Fruit fly (Drosophila melanogaster) whole organism, embryonic: ENCODE measurements around the gene Cow.

Source experiments
- Ada2b ChIP-seq: fragments of 200-800 bp; sonication (Bioruptor generic); IDR thresholded peaks from 2 replicates; pipeline ENCODE4 v1.3.6; 2022; ENCODE audit warnings: missing biosample characterization, missing genetic modification characterization
- CG10209 ChIP-seq: fragments of 200-800 bp; sonication (Bioruptor generic); optimal IDR thresholded peaks from 3 replicates; lab custom pipeline; 2017; ENCODE audit warnings: missing biosample characterization, mild to moderate bottlenecking, missing genetic modification characterization, missing genetic modification reagents
- CG10274 ChIP-seq: fragments of 200-800 bp; sonication (Bioruptor generic); optimal IDR thresholded peaks from 3 replicates; lab custom pipeline; 2017; ENCODE audit warnings: missing biosample characterization, mild to moderate bottlenecking, missing genetic modification characterization
- CG10321 ChIP-seq: fragments of 200-800 bp; sonication (Bioruptor generic); IDR thresholded peaks from 2 replicates; pipeline ENCODE4 v1.3.6; 2022; ENCODE audit warnings: missing biosample characterization, missing genetic modification characterization
- CG10543 ChIP-seq: fragments of 200-800 bp; sonication (Bioruptor generic); optimal IDR thresholded peaks from 3 replicates; lab custom pipeline; 2017; ENCODE audit warnings: missing biosample characterization, mild to moderate bottlenecking, missing genetic modification characterization, moderate library complexity
- CG11085 ChIP-seq: fragments of 200-800 bp; sonication (Bioruptor generic); IDR thresholded peaks from 2 replicates; pipeline ENCODE4 v1.3.6; 2022; ENCODE audit warnings: missing biosample characterization, missing genetic modification characterization
- CG15073 ChIP-seq: fragments of 200-800 bp; sonication (Bioruptor generic); optimal IDR thresholded peaks from 2 replicates; lab custom pipeline; 2016; ENCODE audit warnings: missing biosample characterization, missing genetic modification characterization
- CG15514 ChIP-seq: fragments of 200-800 bp; sonication (Bioruptor generic); optimal IDR thresholded peaks from 3 replicates; lab custom pipeline; 2017; ENCODE audit warnings: missing biosample characterization, missing genetic modification characterization, mild to moderate bottlenecking, moderate library complexity, missing genetic modification reagents
- CG16863 ChIP-seq: fragments of 200-800 bp; sonication (Bioruptor generic); optimal IDR thresholded peaks from 3 replicates; lab custom pipeline; 2016; ENCODE audit warnings: missing biosample characterization, missing genetic modification characterization
- CG17328 ChIP-seq: fragments of 200-800 bp; sonication (Bioruptor generic); IDR thresholded peaks from 2 replicates; pipeline ENCODE4 v1.3.6; 2022; ENCODE audit warnings: missing biosample characterization, missing genetic modification characterization
- CG17359 ChIP-seq: fragments of 200-800 bp; sonication (Bioruptor generic); optimal IDR thresholded peaks from 3 replicates; lab custom pipeline; 2018; ENCODE audit warnings: missing biosample characterization, mild to moderate bottlenecking, missing genetic modification characterization, moderate library complexity
- CG18262 ChIP-seq: fragments of 200-800 bp; optimal IDR thresholded peaks from 3 replicates; lab custom pipeline; 2019; ENCODE audit warnings: missing biosample characterization, mild to moderate bottlenecking, missing genetic modification characterization, moderate library complexity
- CG18619 ChIP-seq: fragments of 200-800 bp; sonication (Bioruptor generic); optimal IDR thresholded peaks from 3 replicates; lab custom pipeline; 2017; ENCODE audit warnings: missing biosample characterization, mild to moderate bottlenecking, missing genetic modification characterization
- CG2202 ChIP-seq: fragments of 200-800 bp; sonication (Bioruptor generic); optimal IDR thresholded peaks from 2 replicates; lab custom pipeline; 2018; ENCODE audit warnings: missing biosample characterization, mild to moderate bottlenecking, missing genetic modification characterization
- CG30431 ChIP-seq: fragments of 200-800 bp; sonication (Bioruptor generic); optimal IDR thresholded peaks from 2 replicates; lab custom pipeline; 2017; ENCODE audit warnings: missing biosample characterization, missing genetic modification characterization
- CG3838 ChIP-seq: fragments of 200-800 bp; sonication (Bioruptor generic); optimal IDR thresholded peaks from 3 replicates; lab custom pipeline; 2016; ENCODE audit warnings: missing biosample characterization, missing genetic modification characterization
- CG4617 ChIP-seq: fragments of 200-800 bp; sonication (Bioruptor generic); optimal IDR thresholded peaks from 3 replicates; lab custom pipeline; 2016; ENCODE audit warnings: missing biosample characterization, missing genetic modification characterization, borderline replicate concordance
- CG7372 ChIP-seq: fragments of 200-800 bp; sonication (Bioruptor generic); IDR thresholded peaks from 2 replicates; pipeline ENCODE4 v1.3.6; 2022; ENCODE audit warnings: missing biosample characterization, missing genetic modification characterization
- CG9215 ChIP-seq: fragments of 200-800 bp; sonication (Bioruptor generic); IDR thresholded peaks from 2 replicates; pipeline ENCODE4 v1.3.6; 2022; ENCODE audit warnings: missing biosample characterization, missing genetic modification characterization
- D19A ChIP-seq: fragments of 200-800 bp; optimal IDR thresholded peaks from 3 replicates; lab custom pipeline; 2019; ENCODE audit warnings: missing biosample characterization, mild to moderate bottlenecking, missing genetic modification characterization, moderate library complexity
- Drgx ChIP-seq: fragments of 200-800 bp; sonication (Bioruptor generic); IDR thresholded peaks from 2 replicates; pipeline ENCODE4 v1.3.6; 2022; ENCODE audit warnings: missing biosample characterization, missing genetic modification characterization
- Ets65A ChIP-seq: fragments of 200-800 bp; sonication (Bioruptor generic); peaks from one replicate; lab custom pipeline; 2016; ENCODE audit warnings: missing biosample characterization, missing genetic modification characterization
- Fer1 ChIP-seq: fragments of 200-800 bp; sonication (Bioruptor generic); optimal IDR thresholded peaks from 2 replicates; lab custom pipeline; 2017; ENCODE audit warnings: missing biosample characterization, mild to moderate bottlenecking, missing genetic modification characterization
- HHEX ChIP-seq: fragments of 200-800 bp; sonication (Bioruptor generic); optimal IDR thresholded peaks from 3 replicates; lab custom pipeline; 2017; ENCODE audit warnings: missing biosample characterization, mild to moderate bottlenecking, missing genetic modification characterization, missing genetic modification reagents
- Hand ChIP-seq: fragments of 200-800 bp; sonication (Bioruptor generic); optimal IDR thresholded peaks from 2 replicates; lab custom pipeline; 2017; ENCODE audit warnings: mild to moderate bottlenecking, missing biosample characterization, missing genetic modification reagents, missing genetic modification characterization
- Lim3 ChIP-seq: fragments of 200-800 bp; sonication (Bioruptor generic); IDR thresholded peaks from 2 replicates; pipeline ENCODE4 v1.3.6; 2022; ENCODE audit warnings: missing biosample characterization, missing genetic modification characterization
- Lpt ChIP-seq: fragments of >200 bp; optimal IDR thresholded peaks from 2 replicates; lab custom pipeline; 2018; ENCODE audit warnings: missing biosample characterization, missing genetic modification characterization
- Nf-YA ChIP-seq: fragments of 200-800 bp; sonication (Bioruptor generic); IDR thresholded peaks from 2 replicates; pipeline ENCODE4 v1.3.6; 2022; ENCODE audit warnings: missing biosample characterization, missing genetic modification characterization
- Nf-YB ChIP-seq: fragments of 200-800 bp; sonication (Bioruptor generic); optimal IDR thresholded peaks from 3 replicates; lab custom pipeline; 2019; ENCODE audit warnings: missing biosample characterization, mild to moderate bottlenecking, missing genetic modification characterization, moderate library complexity
- Opbp ChIP-seq: fragments of 200-800 bp; sonication (Bioruptor generic); IDR thresholded peaks from 3 replicates; pipeline ENCODE4 v1.3.6; 2022; ENCODE audit warnings: missing biosample characterization, missing genetic modification characterization; ENCODE audit not compliant: partially characterized antibody
- PHDP ChIP-seq: fragments of 200-800 bp; sonication (Bioruptor generic); optimal IDR thresholded peaks from 3 replicates; lab custom pipeline; 2018; ENCODE audit warnings: missing biosample characterization, mild to moderate bottlenecking, missing genetic modification characterization, moderate library complexity
- Tbp ChIP-seq: fragments of >200 bp; optimal IDR thresholded peaks from 2 replicates; lab custom pipeline; 2018; ENCODE audit warnings: missing biosample characterization, missing genetic modification characterization
- Vsx1 ChIP-seq: fragments of 200-800 bp; sonication (Bioruptor generic); optimal IDR thresholded peaks from 2 replicates; lab custom pipeline; 2017; ENCODE audit warnings: missing biosample characterization, mild to moderate bottlenecking, missing genetic modification characterization, missing genetic modification reagents
- Xbp1 ChIP-seq: fragments of 200-800 bp; sonication (Bioruptor generic); optimal IDR thresholded peaks from 3 replicates; lab custom pipeline; 2016; ENCODE audit warnings: missing biosample characterization, mild to moderate bottlenecking, missing genetic modification characterization
- bcd ChIP-seq: fragments of 200-800 bp; sonication (Bioruptor generic); optimal IDR thresholded peaks from 2 replicates; lab custom pipeline; 2017; ENCODE audit warnings: missing biosample characterization, mild to moderate bottlenecking, missing genetic modification characterization
- bowl ChIP-seq: fragments of 200-800 bp; sonication (Bioruptor generic); IDR thresholded peaks from 2 replicates; pipeline ENCODE4 v1.3.6; 2022; ENCODE audit warnings: missing biosample characterization, missing genetic modification characterization
- caup ChIP-seq: fragments of 200-800 bp; sonication (Bioruptor generic); optimal IDR thresholded peaks from 3 replicates; lab custom pipeline; 2017; ENCODE audit warnings: missing biosample characterization, mild to moderate bottlenecking, missing genetic modification characterization, moderate library complexity; ENCODE audit not compliant: severe bottlenecking
- crc ChIP-seq: fragments of 200-800 bp; sonication (Bioruptor generic); optimal IDR thresholded peaks from 2 replicates; lab custom pipeline; 2016; ENCODE audit warnings: missing biosample characterization, missing genetic modification characterization
- gfzf ChIP-seq: fragments of 200-800 bp; sonication (Bioruptor generic); optimal IDR thresholded peaks from 2 replicates; lab custom pipeline; 2016; ENCODE audit warnings: missing biosample characterization, mild to moderate bottlenecking, missing genetic modification characterization, moderate library complexity
- grau ChIP-seq: fragments of 200-800 bp; optimal IDR thresholded peaks from 3 replicates; lab custom pipeline; 2019; ENCODE audit warnings: missing biosample characterization, mild to moderate bottlenecking, missing genetic modification characterization, moderate library complexity
- grn ChIP-seq: fragments of 200-800 bp; sonication (Bioruptor generic); optimal IDR thresholded peaks from 3 replicates; lab custom pipeline; 2017; ENCODE audit warnings: missing biosample characterization, missing genetic modification characterization
- ham ChIP-seq: fragments of 200-800 bp; sonication (Bioruptor generic); IDR thresholded peaks from 2 replicates; pipeline ENCODE4 v1.3.6; 2022; ENCODE audit warnings: missing biosample characterization, missing genetic modification characterization
- her ChIP-seq: fragments of 200-800 bp; sonication (Bioruptor generic); optimal IDR thresholded peaks from 2 replicates; lab custom pipeline; 2016; ENCODE audit warnings: missing biosample characterization, missing genetic modification characterization
- maf-S ChIP-seq: fragments of 200-800 bp; sonication (Bioruptor generic); optimal IDR thresholded peaks from 2 replicates; lab custom pipeline; 2016; ENCODE audit warnings: missing biosample characterization, missing genetic modification characterization
- pb ChIP-seq: fragments of 200-800 bp; sonication (Bioruptor generic); optimal IDR thresholded peaks from 3 replicates; lab custom pipeline; 2016; ENCODE audit warnings: missing biosample characterization, missing genetic modification characterization
- pfk ChIP-seq: fragments of 200-800 bp; sonication (Bioruptor generic); optimal IDR thresholded peaks from 2 replicates; lab custom pipeline; 2018; ENCODE audit warnings: missing biosample characterization, mild to moderate bottlenecking, missing genetic modification characterization, moderate library complexity
- psq ChIP-seq: fragments of 200-800 bp; sonication (Bioruptor generic); optimal IDR thresholded peaks from 2 replicates; lab custom pipeline; 2017; ENCODE audit warnings: missing biosample characterization, missing genetic modification characterization
- ro ChIP-seq: fragments of 200-800 bp; sonication (Bioruptor generic); IDR thresholded peaks from 2 replicates; pipeline ENCODE4 v1.3.6; 2022; ENCODE audit warnings: missing biosample characterization, missing genetic modification characterization
- slbo ChIP-seq: fragments of 200-800 bp; sonication (Bioruptor generic); IDR thresholded peaks from 2 replicates; pipeline ENCODE4 v1.3.6; 2022; ENCODE audit warnings: missing biosample characterization, missing genetic modification characterization
- so ChIP-seq: fragments of 200-800 bp; sonication (Bioruptor generic); IDR thresholded peaks from 3 replicates; pipeline ENCODE4 v1.3.6; 2022; ENCODE audit warnings: missing biosample characterization, missing genetic modification characterization
- tap ChIP-seq: fragments of 200-800 bp; optimal IDR thresholded peaks from 3 replicates; lab custom pipeline; 2019; ENCODE audit warnings: missing biosample characterization, mild to moderate bottlenecking, missing genetic modification characterization, moderate library complexity

Gene Cow

dm6 chr3R:23161288-23161870, 48.8 kb upstream of the Cow start, which contains the start of gene CG13829:
CG13829 (minus strand) TSS chr3R:23161338.
- TF ChIP-seq ham (GFP tag; lab: Robert Waterston, UW) (no peak), crc (GFP tag; lab: Kevin White, UChicago) (no peak), CG17328 (GFP tag; lab: Robert Waterston, UW) (no peak), grau (tag; lab: Kevin White, UChicago) (peak; percentile 7), CG10543 (GFP tag; lab: Kevin White, UChicago) (peak; percentile 13), pfk (GFP tag; lab: Kevin White, UChicago) (no peak), CG15514 (GFP tag; lab: Kevin White, UChicago) (peak; percentile 7), Lim3 (peak; percentile 21; the same call in 1 of the 2 replicates), Fer1 (GFP tag; lab: Kevin White, UChicago) (peak; percentile 25), CG16863 (GFP tag; lab: Kevin White, UChicago) (no peak), CG15073 (no peak), maf-S (no peak), D19A (tag; lab: Kevin White, UChicago) (no peak), Ets65A (GFP tag; lab: Kevin White, UChicago) (peak; percentile 9), Ada2b (no peak), CG7372 (GFP tag; lab: Robert Waterston, UW) (no peak), so (GFP tag; lab: Robert Waterston, UW) (no peak), CG30431 (no peak), CG2202 (tag; lab: Kevin White, UChicago) (no peak), psq (no peak), pb (GFP tag; lab: Kevin White, UChicago) (no peak), Nf-YA (no peak), bowl (GFP tag; lab: Robert Waterston, UW) (no peak), PHDP (peak; percentile 40), gfzf (no peak), CG10209 (no peak), CG4617 (GFP tag; lab: Kevin White, UChicago) (no peak), her (GFP tag; lab: Kevin White, UChicago) (no peak), Hand (peak; percentile 13), CG10274 (GFP tag; lab: Kevin White, UChicago) (no peak), grn (GFP tag; lab: Kevin White, UChicago) (peak; percentile 82), CG9215 (no peak), Vsx1 (GFP tag; lab: Kevin White, UChicago) (peak; percentile 95), slbo (GFP tag; lab: Robert Waterston, UW) (no peak), HHEX (no peak), Opbp (GFP tag; lab: Robert Waterston, UW) (no peak), CG17359 (tag; lab: Kevin White, UChicago) (no peak), CG11085 (GFP tag; lab: Robert Waterston, UW) (no peak), caup (peak; percentile 20), Drgx (GFP tag; lab: Robert Waterston, UW) (no peak), CG10321 (GFP tag; lab: Robert Waterston, UW) (no peak), CG18619 (GFP tag; lab: Kevin White, UChicago) (no peak), Lpt (no peak), bcd (GFP tag; lab: Kevin White, UChicago) (no peak), CG3838 (no peak), ro (GFP tag; lab: Robert Waterston, UW) (no peak), tap (tag; lab: Kevin White, UChicago) (no peak), CG18262 (tag; lab: Kevin White, UChicago) (no peak), Nf-YB (peak; percentile 46), Tbp (GFP tag; lab: Kevin White, UChicago) (no peak), Xbp1 (GFP tag; lab: Kevin White, UChicago) (no peak)
